Worm (Caenorhabditis elegans): ENCODE data around the gene M153.3.

The M153.3 gene

DNA sequence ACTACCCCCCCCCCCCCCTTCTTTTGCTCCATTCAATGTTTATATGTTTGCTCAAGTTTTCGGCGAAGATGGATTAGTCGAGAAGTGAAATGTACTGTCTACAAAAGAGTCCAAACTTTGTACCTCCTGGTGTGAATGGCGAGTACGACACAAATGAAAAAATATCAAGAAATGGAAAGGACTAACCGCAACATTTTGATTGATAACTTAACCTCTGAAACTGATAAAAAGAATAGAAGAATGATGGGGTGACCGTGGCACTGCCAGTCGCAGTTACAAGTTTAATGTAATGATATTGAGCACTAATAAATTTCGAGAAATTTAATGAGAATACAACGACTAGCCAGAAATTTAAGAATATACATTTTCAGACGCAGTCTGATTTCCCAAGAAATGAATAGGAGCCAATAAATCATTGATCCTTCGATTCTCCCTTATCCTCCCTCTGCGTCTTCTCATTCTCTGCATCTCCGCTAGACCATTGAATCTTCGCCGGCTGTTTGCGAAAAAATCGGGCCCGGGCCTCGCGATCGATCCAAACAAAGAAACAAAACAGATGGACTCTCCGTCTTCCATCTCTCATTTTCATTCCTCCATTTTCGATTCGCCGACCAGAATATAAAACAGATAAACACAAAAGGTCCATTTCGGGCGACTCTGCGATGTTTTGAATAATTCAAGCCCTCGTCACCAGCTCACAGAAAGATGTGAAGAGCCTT, 32.2 kb downstream of the M153.3 start:
- TF ChIP-seq B0310.2 (tag; optimal IDR thresholded peaks at IDR 0.05): no peak
- TF ChIP-seq ceh-13 (GFP tag; optimal IDR thresholded peaks at IDR 0.05): no peak
- TF ChIP-seq flt-1 (GFP tag; IDR thresholded peaks at IDR 0.05): no peak
- no peak for TF ChIP-seq hmg-4 (GFP tag; optimal IDR thresholded peaks at IDR 0.05)
- TF ChIP-seq scrt-1 (GFP tag; IDR thresholded peaks at IDR 0.05): no peak
- no peak for TF ChIP-seq tbx-11 (GFP tag; IDR thresholded peaks at IDR 0.05)
- TF ChIP-seq ceh-36 (tag; optimal IDR thresholded peaks at IDR 0.05): no peak
- no peak for TF ChIP-seq pes-1 (GFP tag; IDR thresholded peaks at IDR 0.05)
- TF ChIP-seq ets-7 (tag; optimal IDR thresholded peaks at IDR 0.05): no peak
- no peak for TF ChIP-seq tbx-37 (GFP tag; conservative IDR thresholded peaks at IDR 0.05)
- no peak for TF ChIP-seq tra-4 (tag; optimal IDR thresholded peaks at IDR 0.05)
- TF ChIP-seq hmbx-1 (tag; optimal IDR thresholded peaks at IDR 0.05): no peak
- no peak for TF ChIP-seq ama-1 (optimal IDR thresholded peaks at IDR 0.05)
- no peak for TF ChIP-seq sea-1 (GFP tag; conservative IDR thresholded peaks at IDR 0.05)
- no peak for TF ChIP-seq hnd-1 (tag; optimal IDR thresholded peaks at IDR 0.05)
- no peak for TF ChIP-seq aly-1 (tag; optimal IDR thresholded peaks at IDR 0.05)
- no peak for TF ChIP-seq F13C5.2 (tag; optimal IDR thresholded peaks at IDR 0.05)

DNA sequence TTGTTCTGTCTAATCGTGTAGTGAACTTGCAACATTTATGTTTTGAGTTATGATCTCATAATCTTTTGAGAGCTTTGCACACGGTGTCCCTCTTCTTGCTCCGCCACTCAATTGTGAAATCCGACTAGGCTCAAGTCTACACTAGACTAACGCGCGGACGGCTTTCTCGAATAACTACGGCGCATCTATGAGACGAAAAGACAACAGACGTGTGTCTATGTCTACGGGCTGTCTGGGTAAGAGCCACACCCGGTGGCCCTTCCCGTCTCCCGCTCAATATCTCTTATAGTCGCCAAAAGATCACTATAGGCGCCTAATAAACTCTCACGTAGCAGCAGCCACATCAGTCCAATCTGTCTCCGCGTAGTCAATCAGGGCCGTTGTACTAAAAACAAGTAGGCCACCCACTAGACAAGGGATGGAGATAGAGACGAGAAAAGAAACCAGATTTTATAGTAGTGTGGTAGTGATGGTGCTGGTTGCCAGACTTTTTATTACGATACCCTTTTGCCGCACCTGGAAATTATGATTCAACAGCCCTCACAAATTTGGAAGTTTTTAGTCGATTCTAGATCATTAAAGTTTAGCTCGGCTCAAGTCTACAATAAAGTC, 33.1 kb downstream of the M153.3 start:
- no peak for TF ChIP-seq tbx-37 (GFP tag; conservative IDR thresholded peaks at IDR 0.05)
- TF ChIP-seq pes-1 (GFP tag; IDR thresholded peaks at IDR 0.05): no peak
- no peak for TF ChIP-seq ama-1 (optimal IDR thresholded peaks at IDR 0.05)
- no peak for TF ChIP-seq tbx-11 (GFP tag; IDR thresholded peaks at IDR 0.05)
- TF ChIP-seq ceh-13 (GFP tag; optimal IDR thresholded peaks at IDR 0.05): no peak
- TF ChIP-seq ceh-36 (tag; optimal IDR thresholded peaks at IDR 0.05): no peak
- TF ChIP-seq hmg-4 (GFP tag; optimal IDR thresholded peaks at IDR 0.05): no peak
- TF ChIP-seq hnd-1 (tag; optimal IDR thresholded peaks at IDR 0.05): no peak
- no peak for TF ChIP-seq hmbx-1 (tag; optimal IDR thresholded peaks at IDR 0.05)
- no peak for TF ChIP-seq F13C5.2 (tag; optimal IDR thresholded peaks at IDR 0.05)
- no peak for TF ChIP-seq flt-1 (GFP tag; IDR thresholded peaks at IDR 0.05)
- TF ChIP-seq aly-1 (tag; optimal IDR thresholded peaks at IDR 0.05): no peak
- no peak for TF ChIP-seq ets-7 (tag; optimal IDR thresholded peaks at IDR 0.05)
- TF ChIP-seq B0310.2 (tag; optimal IDR thresholded peaks at IDR 0.05): no peak
- TF ChIP-seq tra-4 (tag; optimal IDR thresholded peaks at IDR 0.05): no peak
- no peak for TF ChIP-seq sea-1 (GFP tag; conservative IDR thresholded peaks at IDR 0.05)
- no peak for TF ChIP-seq scrt-1 (GFP tag; IDR thresholded peaks at IDR 0.05)

- TF ChIP-seq tra-4 (tag; optimal IDR thresholded peaks at IDR 0.05): no peak
- TF ChIP-seq pes-1 (GFP tag; IDR thresholded peaks at IDR 0.05): no peak
- TF ChIP-seq hnd-1 (tag; optimal IDR thresholded peaks at IDR 0.05): no peak
These were observed 33.7 kb downstream of the M153.3 start for ce11 chrX:12176394-12176793.

DNA sequence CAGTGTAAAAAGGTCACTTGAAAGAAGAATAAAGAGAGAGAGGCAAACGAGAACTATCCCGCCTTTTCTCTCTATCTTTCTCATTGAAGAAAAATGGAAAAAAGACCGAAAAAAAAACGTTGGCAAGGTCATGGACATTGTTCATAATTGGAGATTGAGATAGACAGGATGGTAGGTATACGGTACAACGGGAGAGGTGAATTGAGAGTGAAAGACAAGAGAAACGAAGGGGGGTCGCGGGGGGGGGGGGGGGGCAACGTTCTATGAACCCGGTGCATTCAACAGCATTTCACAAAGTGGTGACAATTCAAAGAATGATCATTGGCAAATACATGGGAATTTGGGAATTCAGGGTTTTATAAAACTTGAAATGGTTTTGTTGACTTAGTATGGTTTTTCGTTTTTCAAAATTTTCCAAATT, 34.2 kb downstream of the M153.3 start:
- TF ChIP-seq ceh-36 (tag; optimal IDR thresholded peaks at IDR 0.05) (no peak), flt-1 (GFP tag; IDR thresholded peaks at IDR 0.05) (no peak), hnd-1 (tag; optimal IDR thresholded peaks at IDR 0.05) (no peak), F13C5.2 (tag; optimal IDR thresholded peaks at IDR 0.05) (no peak), scrt-1 (GFP tag; IDR thresholded peaks at IDR 0.05) (no peak), hmbx-1 (tag; optimal IDR thresholded peaks at IDR 0.05) (no peak), tbx-11 (GFP tag; IDR thresholded peaks at IDR 0.05) (no peak), aly-1 (tag; optimal IDR thresholded peaks at IDR 0.05) (no peak), ama-1 (optimal IDR thresholded peaks at IDR 0.05) (no peak), tra-4 (tag; optimal IDR thresholded peaks at IDR 0.05) (no peak), ceh-13 (GFP tag; optimal IDR thresholded peaks at IDR 0.05) (no peak), B0310.2 (tag; optimal IDR thresholded peaks at IDR 0.05) (no peak), tbx-37 (GFP tag; conservative IDR thresholded peaks at IDR 0.05) (no peak), sea-1 (GFP tag; conservative IDR thresholded peaks at IDR 0.05) (no peak), hmg-4 (GFP tag; optimal IDR thresholded peaks at IDR 0.05) (no peak), ets-7 (tag; optimal IDR thresholded peaks at IDR 0.05) (no peak)

- no peak for TF ChIP-seq hmbx-1 (tag; optimal IDR thresholded peaks at IDR 0.05)
- TF ChIP-seq pes-1 (GFP tag; IDR thresholded peaks at IDR 0.05): no peak
- TF ChIP-seq tbx-11 (GFP tag; IDR thresholded peaks at IDR 0.05): no peak
- TF ChIP-seq flt-1 (GFP tag; IDR thresholded peaks at IDR 0.05): no peak
- TF ChIP-seq sea-1 (GFP tag; conservative IDR thresholded peaks at IDR 0.05): no peak
- no peak for TF ChIP-seq hnd-1 (tag; optimal IDR thresholded peaks at IDR 0.05)
- TF ChIP-seq ceh-36 (tag; optimal IDR thresholded peaks at IDR 0.05): no peak
- no peak for TF ChIP-seq hmg-4 (GFP tag; optimal IDR thresholded peaks at IDR 0.05)
- no peak for TF ChIP-seq ama-1 (optimal IDR thresholded peaks at IDR 0.05)
- TF ChIP-seq F13C5.2 (tag; optimal IDR thresholded peaks at IDR 0.05): no peak
- TF ChIP-seq ets-7 (tag; optimal IDR thresholded peaks at IDR 0.05): no peak
- no peak for TF ChIP-seq B0310.2 (tag; optimal IDR thresholded peaks at IDR 0.05)
- no peak for TF ChIP-seq ceh-13 (GFP tag; optimal IDR thresholded peaks at IDR 0.05)
- TF ChIP-seq tra-4 (tag; optimal IDR thresholded peaks at IDR 0.05): no peak
- TF ChIP-seq tbx-37 (GFP tag; conservative IDR thresholded peaks at IDR 0.05): no peak
- no peak for TF ChIP-seq aly-1 (tag; optimal IDR thresholded peaks at IDR 0.05)
- no peak for TF ChIP-seq scrt-1 (GFP tag; IDR thresholded peaks at IDR 0.05)
These were observed 34.9 kb downstream of the M153.3 start for ce11 chrX:12177521-12177920.

ce11 chrX:12178351-12179089, 35.9 kb downstream of the M153.3 start:
- TF ChIP-seq hnd-1 (tag; optimal IDR thresholded peaks at IDR 0.05): no peak
- TF ChIP-seq tbx-37 (GFP tag; conservative IDR thresholded peaks at IDR 0.05): no peak
- TF ChIP-seq aly-1 (tag; optimal IDR thresholded peaks at IDR 0.05): no peak
- TF ChIP-seq hmg-4 (GFP tag; optimal IDR thresholded peaks at IDR 0.05): no peak
- TF ChIP-seq ama-1 (optimal IDR thresholded peaks at IDR 0.05): no peak
- TF ChIP-seq ceh-13 (GFP tag; optimal IDR thresholded peaks at IDR 0.05): no peak
- no peak for TF ChIP-seq tra-4 (tag; optimal IDR thresholded peaks at IDR 0.05)
- no peak for TF ChIP-seq hmbx-1 (tag; optimal IDR thresholded peaks at IDR 0.05)
- TF ChIP-seq ets-7 (tag; optimal IDR thresholded peaks at IDR 0.05): no peak
- TF ChIP-seq B0310.2 (tag; optimal IDR thresholded peaks at IDR 0.05): no peak
- no peak for TF ChIP-seq pes-1 (GFP tag; IDR thresholded peaks at IDR 0.05)
- TF ChIP-seq F13C5.2 (tag; optimal IDR thresholded peaks at IDR 0.05): no peak
- no peak for TF ChIP-seq scrt-1 (GFP tag; IDR thresholded peaks at IDR 0.05)
- TF ChIP-seq flt-1 (GFP tag; IDR thresholded peaks at IDR 0.05): no peak

All from whole organism, early embryonic.